Worm (Caenorhabditis elegans) whole organism, L2 larva: ENCODE measurements around the gene tbx-40.
A peak's percentile ranks its signal among the peaks of the same experiment; 100 is the strongest.

ENCODE experiments used
- C34F6.9 ChIP-seq: fragments of 150-350 bp; optimal IDR thresholded peaks from 2 replicates; lab custom pipeline; 2014; ENCODE audit warnings: missing biosample characterization, missing genetic modification characterization
- F13H6.1 ChIP-seq: sonication (generic microtip); optimal IDR thresholded peaks from 2 replicates; lab custom pipeline; 2016; ENCODE audit warnings: missing genetic modification characterization, missing compliant biosample characterization
- R02D3.7 ChIP-seq: fragments of 150-350 bp; optimal IDR thresholded peaks from 2 replicates; lab custom pipeline; 2014; ENCODE audit warnings: missing biosample characterization, missing genetic modification characterization
- Y55F3AM.14 ChIP-seq: fragments of 200-800 bp; sonication (Bioruptor generic); optimal IDR thresholded peaks from 2 replicates; lab custom pipeline; 2018; ENCODE audit warnings: mild to moderate bottlenecking, missing genetic modification characterization, missing compliant biosample characterization
- ZK546.5 ChIP-seq: sonication (generic microtip); optimal IDR thresholded peaks from 2 replicates; lab custom pipeline; 2017; ENCODE audit warnings: missing biosample characterization, missing genetic modification characterization
- alr-1 ChIP-seq: fragments of 150-350 bp; optimal IDR thresholded peaks from 2 replicates; lab custom pipeline; 2014; ENCODE audit warnings: missing biosample characterization, missing genetic modification characterization
- aly-2 ChIP-seq: fragments of 150-350 bp; optimal IDR thresholded peaks from 2 replicates; lab custom pipeline; 2014; ENCODE audit warnings: missing biosample characterization, missing genetic modification characterization
- ama-1 ChIP-seq: fragments of 150-350 bp; optimal IDR thresholded peaks from 2 replicates; lab custom pipeline; 2018; ENCODE audit warnings: inconsistent platforms
- blmp-1 ChIP-seq: sonication (generic microtip); optimal IDR thresholded peaks from 2 replicates; lab custom pipeline; 2017; ENCODE audit warnings: missing genetic modification characterization, mild to moderate bottlenecking, missing compliant biosample characterization, antibody characterized with exemption, moderate library complexity; ENCODE audit not compliant: insufficient read depth
- ceh-82 ChIP-seq: fragments of 150-350 bp; optimal IDR thresholded peaks from 2 replicates; lab custom pipeline; 2014; ENCODE audit warnings: missing biosample characterization, missing genetic modification characterization
- crh-2 ChIP-seq: sonication (generic microtip); optimal IDR thresholded peaks from 2 replicates; lab custom pipeline; 2017; ENCODE audit warnings: missing biosample characterization, missing genetic modification characterization
- dmd-4 ChIP-seq: sonication (generic microtip); optimal IDR thresholded peaks from 2 replicates; lab custom pipeline; 2017; ENCODE audit warnings: missing biosample characterization, missing genetic modification characterization
- egl-27 ChIP-seq: sonication (generic microtip); optimal IDR thresholded peaks from 3 replicates; lab custom pipeline; 2017; ENCODE audit warnings: missing biosample characterization, missing genetic modification reagents, missing genetic modification characterization
- elt-1 ChIP-seq: fragments of 150-350 bp; optimal IDR thresholded peaks from 2 replicates; lab custom pipeline; 2014; ENCODE audit warnings: missing biosample characterization, missing genetic modification characterization
- elt-3 ChIP-seq: sonication (generic microtip); optimal IDR thresholded peaks from 2 replicates; lab custom pipeline; 2017; ENCODE audit warnings: missing biosample characterization, missing genetic modification characterization
- gmeb-1 ChIP-seq: fragments of 150-350 bp; optimal IDR thresholded peaks from 2 replicates; lab custom pipeline; 2014; ENCODE audit warnings: missing biosample characterization, missing genetic modification characterization
- lin-13 ChIP-seq: fragments of 150-350 bp; optimal IDR thresholded peaks from 2 replicates; lab custom pipeline; 2014; ENCODE audit warnings: missing biosample characterization, missing genetic modification reagents, missing genetic modification characterization
- lin-39 ChIP-seq: fragments of 150-350 bp; optimal IDR thresholded peaks from 2 replicates; lab custom pipeline; 2014; ENCODE audit warnings: missing biosample characterization, missing genetic modification reagents, missing genetic modification characterization
- lsy-2 ChIP-seq, 2 experiments: fragments of 150-350 bp in 1 of 2; sonication (generic microtip) in 1 of 2; optimal IDR thresholded peaks; 2 replicates each; lab custom pipeline; 2014 to 2017; ENCODE audit warnings: missing biosample characterization in 2 of 2, missing genetic modification characterization in 2 of 2
- mbf-1 ChIP-seq: sonication (generic microtip); optimal IDR thresholded peaks from 2 replicates; lab custom pipeline; 2017; ENCODE audit warnings: missing biosample characterization, missing genetic modification characterization
- nhr-10 ChIP-seq: sonication (generic microtip); optimal IDR thresholded peaks from 2 replicates; lab custom pipeline; 2017; ENCODE audit warnings: missing biosample characterization, missing genetic modification characterization
- nhr-11 ChIP-seq: fragments of 150-350 bp; optimal IDR thresholded peaks from 2 replicates; lab custom pipeline; 2014; ENCODE audit warnings: missing biosample characterization, missing genetic modification characterization
- nhr-12 ChIP-seq: fragments of 150-350 bp; optimal IDR thresholded peaks from 2 replicates; lab custom pipeline; 2014; ENCODE audit warnings: missing biosample characterization, missing genetic modification characterization
- nhr-129 ChIP-seq: fragments of 150-350 bp; optimal IDR thresholded peaks from 2 replicates; lab custom pipeline; 2014; ENCODE audit warnings: missing biosample characterization, missing genetic modification characterization
- nhr-21 ChIP-seq: fragments of 150-350 bp; optimal IDR thresholded peaks from 2 replicates; lab custom pipeline; 2014; ENCODE audit warnings: missing biosample characterization, missing genetic modification characterization
- nhr-23 ChIP-seq: fragments of 150-350 bp; optimal IDR thresholded peaks from 2 replicates; lab custom pipeline; 2014; ENCODE audit warnings: missing biosample characterization, missing genetic modification reagents, missing genetic modification characterization
- nhr-237 ChIP-seq: fragments of 150-350 bp; optimal IDR thresholded peaks from 2 replicates; lab custom pipeline; 2014; ENCODE audit warnings: missing biosample characterization, missing genetic modification characterization
- nhr-25 ChIP-seq: fragments of 150-350 bp; sonication (generic microtip); optimal IDR thresholded peaks from 3 replicates; lab custom pipeline; 2014; ENCODE audit warnings: missing biosample characterization, missing genetic modification characterization
- nhr-77 ChIP-seq: fragments of 150-350 bp; optimal IDR thresholded peaks from 2 replicates; lab custom pipeline; 2014; ENCODE audit warnings: missing biosample characterization, missing genetic modification characterization
- sem-4 ChIP-seq: fragments of 150-350 bp; optimal IDR thresholded peaks from 2 replicates; lab custom pipeline; 2014; ENCODE audit warnings: missing biosample characterization, missing genetic modification reagents, missing genetic modification characterization
- skn-1 ChIP-seq: sonication (generic microtip); optimal IDR thresholded peaks from 2 replicates; lab custom pipeline; 2017; ENCODE audit warnings: missing biosample characterization, missing genetic modification characterization
- sma-9 ChIP-seq, 2 experiments: fragments of 150-350 bp in 1 of 2; sonication (generic microtip) in 1 of 2; optimal IDR thresholded peaks; 2 replicates each; lab custom pipeline; 2014 to 2016; ENCODE audit warnings: missing genetic modification characterization in 2 of 2, mild to moderate bottlenecking in 1 of 2, missing biosample characterization in 1 of 2, missing compliant biosample characterization in 1 of 2, missing genetic modification reagents in 1 of 2, moderate library complexity in 1 of 2
- snpc-4 ChIP-seq: fragments of 150-350 bp; optimal IDR thresholded peaks from 2 replicates; lab custom pipeline; 2014; ENCODE audit warnings: missing biosample characterization, missing genetic modification characterization
- unc-39 ChIP-seq: fragments of 150-350 bp; optimal IDR thresholded peaks from 2 replicates; lab custom pipeline; 2014; ENCODE audit warnings: missing biosample characterization, missing genetic modification characterization
- unc-55 ChIP-seq: fragments of 150-350 bp; sonication (generic microtip); optimal IDR thresholded peaks from 3 replicates; lab custom pipeline; 2014; ENCODE audit warnings: missing biosample characterization, missing genetic modification reagents, missing genetic modification characterization
- unc-62 ChIP-seq: fragments of 150-350 bp; optimal IDR thresholded peaks from 2 replicates; lab custom pipeline; 2014; ENCODE audit warnings: missing biosample characterization, missing genetic modification reagents, missing genetic modification characterization
- ztf-1 ChIP-seq: fragments of 200-800 bp; sonication (Bioruptor generic); conservative IDR thresholded peaks from 2 replicates; pipeline ENCODE4 v1.3.6; 2022; ENCODE audit warnings: missing genetic modification characterization, missing compliant biosample characterization
- ztf-11 ChIP-seq: sonication (generic microtip); optimal IDR thresholded peaks from 2 replicates; lab custom pipeline; 2017; ENCODE audit warnings: missing biosample characterization, missing genetic modification characterization
- ztf-4 ChIP-seq: fragments of 150-350 bp; optimal IDR thresholded peaks from 2 replicates; lab custom pipeline; 2014; ENCODE audit warnings: missing biosample characterization, missing genetic modification characterization

tbx-40 gene

DNA sequence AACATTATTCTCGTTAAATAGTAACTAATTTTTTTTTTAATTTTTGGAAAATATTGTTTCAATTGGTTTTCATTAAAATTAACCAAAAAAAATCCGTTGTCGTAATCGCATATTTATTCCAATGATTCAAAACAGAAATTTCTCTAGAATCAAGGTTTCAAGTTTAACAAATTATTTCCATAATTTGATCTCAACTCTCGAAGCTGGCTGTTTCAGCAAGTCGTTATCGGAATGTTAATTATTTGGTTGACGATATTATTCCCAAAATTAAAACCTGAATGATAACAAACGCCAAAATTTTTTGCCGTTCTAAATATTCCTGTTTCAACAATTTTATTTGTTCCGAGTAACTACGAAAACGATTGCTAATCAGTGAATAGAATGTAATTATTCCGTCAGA lies 28.0 kb downstream of the tbx-40 start:
- TF ChIP-seq unc-55 (GFP tag; lab: Kevin White, UChicago) (no peak), alr-1 (tag; lab: Kevin White, UChicago) (no peak), sma-9 (GFP tag; optimal IDR thresholded peaks at IDR 0.05; lab: Kevin White, UChicago) (no peak), sma-9 (tag; optimal IDR thresholded peaks at IDR 0.05; lab: Kevin White, UChicago) (no peak), ceh-82 (tag; lab: Kevin White, UChicago) (no peak), aly-2 (tag; lab: Kevin White, UChicago) (no peak), egl-27 (no peak), R02D3.7 (tag; lab: Kevin White, UChicago) (no peak), mbf-1 (tag; lab: Kevin White, UChicago) (no peak), nhr-77 (no peak), crh-2 (tag; lab: Kevin White, UChicago) (no peak), nhr-129 (no peak), F13H6.1 (no peak), lin-39 (tag; lab: Kevin White, UChicago) (no peak), nhr-23 (no peak), gmeb-1 (no peak), nhr-25 (tag; lab: Kevin White, UChicago) (no peak), lin-13 (GFP tag; lab: Kevin White, UChicago) (no peak), Y55F3AM.14 (no peak), dmd-4 (tag; lab: Kevin White, UChicago) (no peak)

DNA sequence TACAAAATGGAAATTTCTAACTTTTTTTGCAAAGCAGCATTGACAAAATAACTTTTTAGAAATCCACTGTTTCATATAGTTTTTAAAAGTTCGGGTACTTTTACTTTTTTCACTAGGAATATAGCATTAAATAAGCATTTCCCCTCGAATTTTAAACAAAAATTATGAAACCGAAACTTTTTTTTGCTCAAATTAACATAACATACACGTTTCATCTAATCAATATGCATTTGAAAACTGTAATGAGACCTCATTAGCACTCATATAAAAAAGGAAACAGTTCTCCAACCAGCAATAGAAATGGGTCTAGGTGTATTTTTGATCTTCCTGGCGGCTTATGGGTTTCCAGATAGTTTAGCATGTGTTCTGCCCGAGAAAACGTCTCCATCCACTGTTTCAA lies 34.0 kb downstream of the tbx-40 start, which contains the start of gene Y73F8A.10:
Gene Y73F8A.10 (plus strand): TSS at position 301 of the 400 bp plus-strand sequence.
- TF ChIP-seq unc-62 = no peak
- TF ChIP-seq nhr-77 = no peak
- TF ChIP-seq ztf-11 = no peak
- TF ChIP-seq sem-4 (tag; lab: Kevin White, UChicago) = no peak
- TF ChIP-seq ztf-1 (GFP tag; lab: Robert Waterston, UW) = no peak
- no peak for TF ChIP-seq nhr-237 (tag; lab: Kevin White, UChicago)
- TF ChIP-seq blmp-1 (tag; lab: Kevin White, UChicago) = no peak
- no peak for TF ChIP-seq unc-55 (GFP tag; lab: Kevin White, UChicago)
- no peak for TF ChIP-seq ztf-4 (tag; lab: Kevin White, UChicago)
- no peak for TF ChIP-seq sma-9 (GFP tag; optimal IDR thresholded peaks at IDR 0.05; lab: Kevin White, UChicago)
- no peak for TF ChIP-seq sma-9 (tag; optimal IDR thresholded peaks at IDR 0.05; lab: Kevin White, UChicago)
- TF ChIP-seq elt-1 = no peak
- no peak for TF ChIP-seq skn-1 (tag; lab: Kevin White, UChicago)
- TF ChIP-seq lsy-2 (tag; optimal IDR thresholded peaks at IDR 0.05; lab: Kevin White, UChicago) = no peak
- no peak for TF ChIP-seq ama-1 (lab: Kevin White, UChicago)
- TF ChIP-seq nhr-11 (tag; lab: Kevin White, UChicago) = no peak
- TF ChIP-seq nhr-12 = no peak
- no peak for TF ChIP-seq nhr-25 (tag; lab: Kevin White, UChicago)

DNA sequence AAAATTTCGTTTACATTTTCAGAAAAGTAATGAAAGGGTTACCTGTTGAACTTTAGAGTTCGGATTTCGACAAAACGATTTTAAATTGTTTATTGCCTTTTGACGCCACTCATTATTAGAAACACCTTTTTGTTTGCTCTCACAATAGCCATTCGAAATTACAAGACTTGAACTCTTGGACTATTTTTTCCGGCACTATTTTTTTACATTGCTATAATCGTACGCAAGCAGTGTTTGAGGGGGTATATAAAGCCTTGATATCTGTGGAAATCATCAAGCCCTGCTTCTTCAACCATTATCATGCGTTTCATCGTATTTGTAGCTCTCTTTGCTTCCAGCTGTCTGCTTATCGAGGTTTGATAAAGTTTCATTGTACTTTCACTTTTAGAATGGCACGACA lies 36.4 kb downstream of the tbx-40 start, which contains the start of gene pqn-91:
Gene pqn-91 (plus strand): TSS at position 301 of the 400 bp plus-strand sequence.
- TF ChIP-seq ZK546.5 (tag; lab: Kevin White, UChicago) (no peak), blmp-1 (tag; lab: Kevin White, UChicago) (no peak)

DNA sequence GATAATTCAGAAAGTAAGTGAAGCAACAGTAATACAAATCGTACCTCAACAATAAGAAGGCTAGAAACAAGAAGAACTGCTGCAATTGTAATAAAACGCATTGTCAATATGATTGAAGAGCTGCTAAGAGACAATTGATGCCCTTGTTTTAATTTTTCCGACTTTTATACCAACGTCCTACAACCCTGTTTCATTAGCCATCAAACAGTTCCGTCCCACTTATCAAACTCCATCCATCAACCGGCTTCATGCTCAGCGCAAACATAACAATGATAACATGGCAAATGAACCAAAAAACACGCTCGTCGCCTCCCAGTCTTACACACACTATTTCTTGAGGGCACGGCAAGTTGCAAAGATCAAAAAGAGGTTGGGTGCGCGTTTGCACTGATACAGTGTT lies 36.8 kb downstream of the tbx-40 start, which contains the start of gene pqn-90:
Gene pqn-90 (minus strand): TSS at position 101 of the 400 bp plus-strand sequence.
- TF ChIP-seq unc-62 = no peak
- TF ChIP-seq snpc-4 (tag; lab: Kevin White, UChicago) = no peak
- no peak for TF ChIP-seq Y55F3AM.14
- no peak for TF ChIP-seq sma-9 (GFP tag; optimal IDR thresholded peaks at IDR 0.05; lab: Kevin White, UChicago)
- TF ChIP-seq sma-9 (tag; optimal IDR thresholded peaks at IDR 0.05; lab: Kevin White, UChicago) = no peak
- TF ChIP-seq ceh-82 (tag; lab: Kevin White, UChicago) = no peak
- TF ChIP-seq lin-39 (tag; lab: Kevin White, UChicago) = no peak
- TF ChIP-seq sem-4 (tag; lab: Kevin White, UChicago) = no peak
- no peak for TF ChIP-seq blmp-1 (tag; lab: Kevin White, UChicago)
- no peak for TF ChIP-seq aly-2 (tag; lab: Kevin White, UChicago)
- no peak for TF ChIP-seq alr-1 (tag; lab: Kevin White, UChicago)

DNA sequence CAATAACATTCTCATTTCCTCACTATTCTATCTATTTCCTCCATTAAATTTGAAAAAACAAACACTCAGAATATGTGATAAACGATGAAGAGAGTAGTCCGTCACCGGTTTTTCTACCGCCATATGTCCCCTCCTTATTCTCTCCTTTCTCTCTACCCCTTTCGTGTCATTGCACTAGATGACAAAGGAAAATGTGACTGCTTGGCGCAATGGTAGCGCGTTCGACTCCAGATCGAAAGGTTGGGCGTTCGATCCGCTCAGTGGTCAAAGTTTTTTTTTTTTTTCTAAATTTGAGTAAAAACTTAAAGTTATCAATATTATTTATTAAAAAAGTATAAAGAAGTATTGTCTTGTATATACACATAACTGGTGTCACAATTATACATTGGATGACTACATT lies 38.5 kb downstream of the tbx-40 start:
- no peak for TF ChIP-seq blmp-1 (tag; lab: Kevin White, UChicago)
- no peak for TF ChIP-seq aly-2 (tag; lab: Kevin White, UChicago)
- TF ChIP-seq egl-27 = no peak
- no peak for TF ChIP-seq sma-9 (GFP tag; optimal IDR thresholded peaks at IDR 0.05; lab: Kevin White, UChicago)
- no peak for TF ChIP-seq sma-9 (tag; optimal IDR thresholded peaks at IDR 0.05; lab: Kevin White, UChicago)
- TF ChIP-seq gmeb-1 = peak; percentile 3
- no peak for TF ChIP-seq unc-39 (tag; lab: Kevin White, UChicago)
- TF ChIP-seq lin-13 (GFP tag; lab: Kevin White, UChicago) = peak; percentile 6
- TF ChIP-seq F13H6.1 = peak; percentile 13
- TF ChIP-seq unc-55 (GFP tag; lab: Kevin White, UChicago) = no peak
- TF ChIP-seq C34F6.9 = no peak
- no peak for TF ChIP-seq elt-3 (tag; lab: Kevin White, UChicago)
- TF ChIP-seq nhr-10 = no peak
- no peak for TF ChIP-seq nhr-11 (tag; lab: Kevin White, UChicago)
- TF ChIP-seq lsy-2 (tag; optimal IDR thresholded peaks at IDR 0.05; lab: Kevin White, UChicago) = no peak
- no peak for TF ChIP-seq R02D3.7 (tag; lab: Kevin White, UChicago)
- TF ChIP-seq ceh-82 (tag; lab: Kevin White, UChicago) = no peak
- TF ChIP-seq ztf-1 (GFP tag; lab: Robert Waterston, UW) = no peak
- no peak for TF ChIP-seq ZK546.5 (tag; lab: Kevin White, UChicago)
- TF ChIP-seq unc-62 = no peak
- TF ChIP-seq ztf-11 = no peak
- TF ChIP-seq sem-4 (tag; lab: Kevin White, UChicago) = no peak
- TF ChIP-seq nhr-21 = no peak
- TF ChIP-seq, all 48 proteins: peak for 3
